Worm (Caenorhabditis elegans): ENCODE measurements around the gene R05F9.9.

R05F9.9 gene

ce11 chrII:4905883-4906282 is 4.0 kb upstream of the R05F9.9 start:
- TF ChIP-seq ZK546.5 (tag; optimal IDR thresholded peaks at IDR 0.05), result no peak
- no peak for TF ChIP-seq unc-62 (GFP tag; optimal IDR thresholded peaks at IDR 0.05)
- no peak for TF ChIP-seq nhr-237 (tag; optimal IDR thresholded peaks at IDR 0.05)
- no peak for TF ChIP-seq nhr-6 (tag; optimal IDR thresholded peaks at IDR 0.05)
- no peak for TF ChIP-seq nhr-21 (tag; optimal IDR thresholded peaks at IDR 0.05)
- no peak for TF ChIP-seq unc-55 (GFP tag; optimal IDR thresholded peaks at IDR 0.05)
- TF ChIP-seq zag-1 (tag; optimal IDR thresholded peaks at IDR 0.05), result no peak
- TF ChIP-seq dmd-4 (tag; optimal IDR thresholded peaks at IDR 0.05), result no peak

- TF ChIP-seq zag-1 (tag; optimal IDR thresholded peaks at IDR 0.05), result no peak
- TF ChIP-seq lsy-2 (tag; optimal IDR thresholded peaks at IDR 0.05), result no peak
- TF ChIP-seq nhr-77 (tag; optimal IDR thresholded peaks at IDR 0.05), result no peak
- TF ChIP-seq ceh-82 (tag; optimal IDR thresholded peaks at IDR 0.05), result no peak
- TF ChIP-seq C34F6.9 (tag; optimal IDR thresholded peaks at IDR 0.05), result no peak
- no peak for TF ChIP-seq nhr-12 (tag; optimal IDR thresholded peaks at IDR 0.05)
- no peak for TF ChIP-seq mab-5 (tag; optimal IDR thresholded peaks at IDR 0.05)
- TF ChIP-seq R02D3.7 (tag; optimal IDR thresholded peaks at IDR 0.05), result no peak
- TF ChIP-seq nhr-10 (tag; optimal IDR thresholded peaks at IDR 0.05), result no peak
- no peak for TF ChIP-seq mdl-1 (tag; optimal IDR thresholded peaks at IDR 0.05)
Measured at ce11 chrII:4905331-4905730, 3.4 kb upstream of the R05F9.9 start.

- TF ChIP-seq lin-13 (GFP tag; optimal IDR thresholded peaks at IDR 0.05) (no peak), mdl-1 (tag; optimal IDR thresholded peaks at IDR 0.05) (no peak), nhr-12 (tag; optimal IDR thresholded peaks at IDR 0.05) (no peak), crh-2 (tag; optimal IDR thresholded peaks at IDR 0.05) (no peak), ceh-16 (tag; optimal IDR thresholded peaks at IDR 0.05) (no peak), nhr-21 (tag; optimal IDR thresholded peaks at IDR 0.05) (no peak), gmeb-1 (tag; optimal IDR thresholded peaks at IDR 0.05) (no peak), peb-1 (tag; optimal IDR thresholded peaks at IDR 0.05) (no peak), unc-39 (tag; optimal IDR thresholded peaks at IDR 0.05) (no peak), R02D3.7 (tag; optimal IDR thresholded peaks at IDR 0.05) (no peak), lin-39 (tag; optimal IDR thresholded peaks at IDR 0.05) (no peak), nhr-23 (tag; optimal IDR thresholded peaks at IDR 0.05) (no peak)
Measured at ce11 chrII:4904778-4905177, 2.9 kb upstream of the R05F9.9 start, which contains the start of gene btbd-10. Gene btbd-10, plus strand, starts transcription at chrII:4905008.

ce11 chrII:4904277-4904676 is 2.4 kb upstream of the R05F9.9 start:
- peak; percentile 92 for TF ChIP-seq C34F6.9 (tag; optimal IDR thresholded peaks at IDR 0.05)
- no peak for TF ChIP-seq dmd-4 (tag; optimal IDR thresholded peaks at IDR 0.05)
- TF ChIP-seq ztf-1 (GFP tag; conservative IDR thresholded peaks at IDR 0.05), result no peak
- peak; percentile 64 for TF ChIP-seq snpc-4 (tag; optimal IDR thresholded peaks at IDR 0.05)
- TF ChIP-seq Y55F3AM.14 (GFP tag; optimal IDR thresholded peaks at IDR 0.05), result no peak
- TF ChIP-seq blmp-1 (tag; optimal IDR thresholded peaks at IDR 0.05; ENCODE audit: insufficient read depth), result no peak
- peak; percentile 39 for TF ChIP-seq ztf-4 (tag; optimal IDR thresholded peaks at IDR 0.05)
- TF ChIP-seq ceh-82 (tag; optimal IDR thresholded peaks at IDR 0.05), result no peak
- peak in 1 of 2 experiments; percentile 83 for TF ChIP-seq lsy-2 (tag; optimal IDR thresholded peaks at IDR 0.05)
- peak; percentile 41 for TF ChIP-seq lin-11 (tag; optimal IDR thresholded peaks at IDR 0.05)
- TF ChIP-seq elt-3 (tag; optimal IDR thresholded peaks at IDR 0.05), result no peak
- peak; percentile 43 for TF ChIP-seq sem-4 (tag; optimal IDR thresholded peaks at IDR 0.05)
- no peak for TF ChIP-seq aly-2 (tag; optimal IDR thresholded peaks at IDR 0.05)
- TF ChIP-seq crh-2 (tag; optimal IDR thresholded peaks at IDR 0.05), result peak; percentile 87
- no peak for TF ChIP-seq lin-39 (tag; optimal IDR thresholded peaks at IDR 0.05)
- no peak for TF ChIP-seq peb-1 (tag; optimal IDR thresholded peaks at IDR 0.05)
- TF ChIP-seq F13H6.1 (tag; optimal IDR thresholded peaks at IDR 0.05), result peak; percentile 76
- no peak for TF ChIP-seq ZK546.5 (tag; optimal IDR thresholded peaks at IDR 0.05)
- TF ChIP-seq mdl-1 (tag; optimal IDR thresholded peaks at IDR 0.05), result peak; percentile 38 to 59
- TF ChIP-seq zag-1 (tag; optimal IDR thresholded peaks at IDR 0.05), result peak; percentile 51
- TF ChIP-seq elt-1 (tag; optimal IDR thresholded peaks at IDR 0.05), result no peak
- TF ChIP-seq unc-39 (tag; optimal IDR thresholded peaks at IDR 0.05), result no peak
- peak; percentile 71 for TF ChIP-seq gmeb-1 (tag; optimal IDR thresholded peaks at IDR 0.05)
- peak; percentile 71 for TF ChIP-seq fos-1 (tag; optimal IDR thresholded peaks at IDR 0.05)
- no peak for TF ChIP-seq nhr-237 (tag; optimal IDR thresholded peaks at IDR 0.05)
- no peak for TF ChIP-seq mbf-1 (tag; optimal IDR thresholded peaks at IDR 0.05)
- peak; percentile 59 for TF ChIP-seq ama-1 (optimal IDR thresholded peaks at IDR 0.05)
- no peak for TF ChIP-seq skn-1 (tag; optimal IDR thresholded peaks at IDR 0.05)
- TF ChIP-seq unc-55 (GFP tag; optimal IDR thresholded peaks at IDR 0.05), result peak; percentile 93
- TF ChIP-seq sma-3 (GFP tag; optimal IDR thresholded peaks at IDR 0.05), result no peak
- TF ChIP-seq R02D3.7 (tag; optimal IDR thresholded peaks at IDR 0.05), result no peak
- TF ChIP-seq ceh-16 (tag; optimal IDR thresholded peaks at IDR 0.05), result no peak
- TF ChIP-seq nhr-25 (tag; optimal IDR thresholded peaks at IDR 0.05), result peak; percentile 69
- TF ChIP-seq nhr-129 (tag; optimal IDR thresholded peaks at IDR 0.05), result peak; percentile 89
- TF ChIP-seq lin-13 (GFP tag; optimal IDR thresholded peaks at IDR 0.05), result peak; percentile 58
- peak; percentile 6 for TF ChIP-seq nhr-6 (tag; optimal IDR thresholded peaks at IDR 0.05)
- peak; percentile 70 for TF ChIP-seq sma-9 (GFP tag; optimal IDR thresholded peaks at IDR 0.05)
- no peak for TF ChIP-seq sma-9 (tag; optimal IDR thresholded peaks at IDR 0.05)
- TF ChIP-seq mab-5 (tag; optimal IDR thresholded peaks at IDR 0.05), result peak; percentile 25
- no peak for TF ChIP-seq nhr-10 (tag; optimal IDR thresholded peaks at IDR 0.05)
- TF ChIP-seq nhr-21 (tag; optimal IDR thresholded peaks at IDR 0.05), result peak; percentile 31

All from whole organism, L2 larva.